Worm (Caenorhabditis elegans) whole organism, early embryonic: ENCODE measurements around the gene F48E3.9.

Experiments
- B0310.2 ChIP-seq: sonication (generic microtip); optimal IDR thresholded peaks from 2 replicates; lab custom pipeline; 2016; ENCODE audit warnings: mild to moderate bottlenecking, missing genetic modification characterization, missing compliant biosample characterization
- F13C5.2 ChIP-seq: sonication (generic microtip); optimal IDR thresholded peaks from 2 replicates; lab custom pipeline; 2017; ENCODE audit warnings: mild to moderate bottlenecking, missing genetic modification characterization, inconsistent platforms, missing compliant biosample characterization
- aly-1 ChIP-seq: sonication (generic microtip); optimal IDR thresholded peaks from 2 replicates; lab custom pipeline; 2016; ENCODE audit warnings: missing genetic modification characterization, missing compliant biosample characterization
- ama-1 ChIP-seq: fragments of 150-350 bp; optimal IDR thresholded peaks from 2 replicates; lab custom pipeline; 2014
- ceh-13 ChIP-seq: fragments of 200-800 bp; sonication (Bioruptor generic); optimal IDR thresholded peaks from 2 replicates; lab custom pipeline; 2018; ENCODE audit warnings: mild to moderate bottlenecking, missing genetic modification characterization, missing compliant biosample characterization
- ceh-36 ChIP-seq: sonication (generic microtip); optimal IDR thresholded peaks from 2 replicates; lab custom pipeline; 2016; ENCODE audit warnings: missing genetic modification characterization, inconsistent platforms, missing compliant biosample characterization
- ets-7 ChIP-seq: sonication (generic microtip); optimal IDR thresholded peaks from 2 replicates; lab custom pipeline; 2016; ENCODE audit warnings: missing genotype, missing genetic modification characterization, missing compliant biosample characterization
- flt-1 ChIP-seq: fragments of 200-800 bp; sonication (Bioruptor generic); IDR thresholded peaks from 2 replicates; pipeline ENCODE4 v1.3.6; 2022; ENCODE audit warnings: missing genetic modification characterization, missing compliant biosample characterization
- hmbx-1 ChIP-seq: sonication (generic microtip); optimal IDR thresholded peaks from 2 replicates; lab custom pipeline; 2016; ENCODE audit warnings: mild to moderate bottlenecking, missing genetic modification characterization, missing compliant biosample characterization
- hmg-4 ChIP-seq: fragments of 200-800 bp; sonication (Bioruptor generic); optimal IDR thresholded peaks from 2 replicates; lab custom pipeline; 2018; ENCODE audit warnings: mild to moderate bottlenecking, missing genetic modification characterization, missing compliant biosample characterization
- hnd-1 ChIP-seq: sonication (generic microtip); optimal IDR thresholded peaks from 2 replicates; lab custom pipeline; 2016; ENCODE audit warnings: missing genetic modification characterization, missing compliant biosample characterization
- pes-1 ChIP-seq: fragments of 200-800 bp; sonication (Bioruptor generic); IDR thresholded peaks from 2 replicates; pipeline ENCODE4 v1.3.6; 2022; ENCODE audit warnings: missing genetic modification reagents, missing genetic modification characterization, missing compliant biosample characterization
- scrt-1 ChIP-seq: fragments of 200-800 bp; sonication (Bioruptor generic); IDR thresholded peaks from 2 replicates; pipeline ENCODE4 v1.3.6; 2022; ENCODE audit warnings: missing genetic modification characterization, missing compliant biosample characterization
- sea-1 ChIP-seq: fragments of 200-800 bp; sonication (Bioruptor generic); conservative IDR thresholded peaks from 2 replicates; pipeline ENCODE4 v1.3.6; 2022; ENCODE audit warnings: missing genetic modification characterization, missing compliant biosample characterization
- tbx-11 ChIP-seq: fragments of 200-800 bp; sonication (Bioruptor generic); IDR thresholded peaks from 2 replicates; pipeline ENCODE4 v1.3.6; 2022; ENCODE audit warnings: missing genetic modification characterization, missing compliant biosample characterization
- tbx-37 ChIP-seq: fragments of 200-800 bp; sonication (Bioruptor generic); conservative IDR thresholded peaks from 2 replicates; pipeline ENCODE4 v1.3.6; 2022; ENCODE audit warnings: missing genetic modification reagents, missing genetic modification characterization, missing compliant biosample characterization
- tra-4 ChIP-seq: sonication (generic microtip); optimal IDR thresholded peaks from 2 replicates; lab custom pipeline; 2017; ENCODE audit warnings: missing genetic modification characterization, missing compliant biosample characterization

F48E3.9 gene

ce11 chrX:7500970-7501369, 20.1 kb downstream of the F48E3.9 start, which contains the start of gene uggt-1:
Gene uggt-1 (minus strand): TSS chrX:7500982.
- TF ChIP-seq ceh-13 (no peak), F13C5.2 (tag; lab: Kevin White, UChicago) (peak; percentile 85), flt-1 (peak; percentile 26; the same call in 1 of the 2 replicates), ceh-36 (tag; lab: Kevin White, UChicago) (peak; percentile 64), sea-1 (GFP tag; lab: Robert Waterston, UW) (peak; percentile 71), hmg-4 (GFP tag; lab: Kevin White, UChicago) (peak; percentile 83), ets-7 (tag; lab: Kevin White, UChicago) (no peak)

ce11 chrX:7502807-7503206, 22.0 kb downstream of the F48E3.9 start, which contains the start of gene F48E3.6:
Gene F48E3.6 (minus strand): TSS chrX:7502907.
- TF ChIP-seq ceh-36 (tag; lab: Kevin White, UChicago) = no peak
- TF ChIP-seq sea-1 (GFP tag; lab: Robert Waterston, UW) = no peak
- no peak for TF ChIP-seq hnd-1 (tag; lab: Kevin White, UChicago)
- TF ChIP-seq flt-1 = no peak
- TF ChIP-seq aly-1 (tag; lab: Kevin White, UChicago) = no peak
- TF ChIP-seq ceh-13 = no peak
- no peak for TF ChIP-seq B0310.2 (tag; lab: Kevin White, UChicago)
- no peak for TF ChIP-seq F13C5.2 (tag; lab: Kevin White, UChicago)
- TF ChIP-seq pes-1 = no peak
- no peak for TF ChIP-seq tbx-37 (GFP tag; lab: Robert Waterston, UW)
- TF ChIP-seq tbx-11 = no peak
- TF ChIP-seq ama-1 = no peak
- TF ChIP-seq ets-7 (tag; lab: Kevin White, UChicago) = no peak
- TF ChIP-seq hmbx-1 (tag; lab: Kevin White, UChicago) = no peak
- TF ChIP-seq tra-4 (tag; lab: Kevin White, UChicago) = no peak
- no peak for TF ChIP-seq hmg-4 (GFP tag; lab: Kevin White, UChicago)

- TF ChIP-seq tbx-11 (no peak), pes-1 (no peak)
Observed at ce11 chrX:7506533-7506932, 25.7 kb downstream of the F48E3.9 start, which contains the start of gene lgc-11. Gene lgc-11 (minus strand): TSS chrX:7506633.

- 0 out of 2 replicates have a peak, but pooled peaks have one; percentile 39 for TF ChIP-seq flt-1
- no peak for TF ChIP-seq hmbx-1 (tag; lab: Kevin White, UChicago)
Observed at ce11 chrX:7507141-7507540, 26.3 kb downstream of the F48E3.9 start.

ce11 chrX:7512714-7513113, 31.9 kb downstream of the F48E3.9 start:
- no peak for TF ChIP-seq ama-1
- no peak for TF ChIP-seq pes-1
- TF ChIP-seq scrt-1 (GFP tag; lab: Robert Waterston, UW) = no peak
- TF ChIP-seq tbx-37 (GFP tag; lab: Robert Waterston, UW) = no peak
- no peak for TF ChIP-seq flt-1
- no peak for TF ChIP-seq hmbx-1 (tag; lab: Kevin White, UChicago)
- no peak for TF ChIP-seq B0310.2 (tag; lab: Kevin White, UChicago)
- TF ChIP-seq aly-1 (tag; lab: Kevin White, UChicago) = no peak
- TF ChIP-seq ceh-36 (tag; lab: Kevin White, UChicago) = no peak
- no peak for TF ChIP-seq hnd-1 (tag; lab: Kevin White, UChicago)
- TF ChIP-seq ceh-13 = no peak

- TF ChIP-seq aly-1 (tag; lab: Kevin White, UChicago) = no peak
- TF ChIP-seq sea-1 (GFP tag; lab: Robert Waterston, UW) = no peak
- no peak for TF ChIP-seq hnd-1 (tag; lab: Kevin White, UChicago)
- TF ChIP-seq ceh-36 (tag; lab: Kevin White, UChicago) = no peak
- TF ChIP-seq scrt-1 (GFP tag; lab: Robert Waterston, UW) = no peak
- TF ChIP-seq B0310.2 (tag; lab: Kevin White, UChicago) = no peak
- no peak for TF ChIP-seq tra-4 (tag; lab: Kevin White, UChicago)
- TF ChIP-seq flt-1 = no peak
- no peak for TF ChIP-seq F13C5.2 (tag; lab: Kevin White, UChicago)
- no peak for TF ChIP-seq hmbx-1 (tag; lab: Kevin White, UChicago)
- TF ChIP-seq tbx-11 = no peak
- TF ChIP-seq pes-1 = no peak
- TF ChIP-seq ama-1 = no peak
- TF ChIP-seq ceh-13 = no peak
- no peak for TF ChIP-seq hmg-4 (GFP tag; lab: Kevin White, UChicago)
- TF ChIP-seq tbx-37 (GFP tag; lab: Robert Waterston, UW) = no peak
- no peak for TF ChIP-seq ets-7 (tag; lab: Kevin White, UChicago)
Observed at ce11 chrX:7519569-7519968, 38.7 kb downstream of the F48E3.9 start, which contains the start of gene chts-1. Gene chts-1 (minus strand): TSS chrX:7519669.

ce11 chrX:7522595-7522994, 41.7 kb downstream of the F48E3.9 start:
- TF ChIP-seq B0310.2 (tag; lab: Kevin White, UChicago) (no peak), scrt-1 (GFP tag; lab: Robert Waterston, UW) (0 out of 2 replicates have a peak, but pooled peaks have one; percentile 40)

- TF ChIP-seq F13C5.2 (tag; lab: Kevin White, UChicago) = no peak
Observed at ce11 chrX:7523799-7524198, 42.9 kb downstream of the F48E3.9 start.

ce11 chrX:7525271-7525670, 44.4 kb downstream of the F48E3.9 start, which contains the start of gene F46C8.3:
Gene F46C8.3 (plus strand): TSS chrX:7525571.
- TF ChIP-seq tbx-11 (no peak), flt-1 (no peak), hmbx-1 (tag; lab: Kevin White, UChicago) (no peak), ama-1 (no peak)
